Worm (Caenorhabditis elegans) whole organism, midembryonic: ENCODE data around the gene cpt-5.

ENCODE experiments used
- ref-1 ChIP-seq: fragments of 200-800 bp; sonication (Bioruptor generic); conservative IDR thresholded peaks from 2 replicates; pipeline ENCODE4 v1.3.6; 2022; ENCODE audit warnings: missing genetic modification reagents, missing genetic modification characterization, missing compliant biosample characterization
- tab-1 ChIP-seq: fragments of 200-800 bp; sonication (Bioruptor generic); IDR thresholded peaks from 2 replicates; pipeline ENCODE4 v1.3.6; 2022; ENCODE audit warnings: missing genetic modification characterization, missing compliant biosample characterization

ce11 chrV:13915390-13915789 lies 42.4 kb downstream of the cpt-5 start, which contains the start of gene gcy-32:
- TF ChIP-seq ref-1 (GFP tag; lab: Robert Waterston, UW) (no peak), tab-1 (no peak)
